Worm (Caenorhabditis elegans): ENCODE data around the gene Y47D3A.34.

DNA sequence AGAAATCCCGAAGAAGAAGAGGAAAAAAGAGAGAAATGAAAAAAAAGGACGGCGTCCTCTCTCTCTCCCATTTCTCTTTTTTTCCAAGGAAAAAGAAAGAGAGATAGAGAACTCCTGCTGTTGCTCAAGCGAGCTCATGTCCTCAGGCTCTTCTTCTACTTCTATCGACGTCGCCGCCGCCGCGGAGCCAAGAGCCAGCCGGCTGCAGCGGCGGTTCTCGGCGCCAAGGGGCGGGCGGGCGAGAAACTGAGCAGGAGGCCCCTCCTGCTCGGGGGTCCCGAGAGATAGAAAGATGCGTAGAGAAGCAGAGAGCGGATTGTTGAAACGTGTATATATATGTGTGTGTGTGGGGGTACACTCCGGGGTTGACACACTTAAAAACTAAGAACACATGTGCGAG is 31.7 kb downstream of the Y47D3A.34 start:
- no peak for TF ChIP-seq flt-1 (GFP tag; IDR thresholded peaks at IDR 0.05)
- no peak for TF ChIP-seq ceh-13 (GFP tag; optimal IDR thresholded peaks at IDR 0.05)

Data from whole organism, early embryonic.